Fruit fly (Drosophila melanogaster) S2 (cell line): ENCODE data around the gene Srrm234.

ENCODE experiments used
- CG8478 ChIP-seq: fragments of >200 bp; optimal IDR thresholded peaks from 2 replicates; lab custom pipeline; 2018
- CTCF ChIP-seq, 2 experiments: fragments of >200 bp; optimal IDR thresholded peaks; 2 replicates each; lab custom pipeline; 2018

DNA sequence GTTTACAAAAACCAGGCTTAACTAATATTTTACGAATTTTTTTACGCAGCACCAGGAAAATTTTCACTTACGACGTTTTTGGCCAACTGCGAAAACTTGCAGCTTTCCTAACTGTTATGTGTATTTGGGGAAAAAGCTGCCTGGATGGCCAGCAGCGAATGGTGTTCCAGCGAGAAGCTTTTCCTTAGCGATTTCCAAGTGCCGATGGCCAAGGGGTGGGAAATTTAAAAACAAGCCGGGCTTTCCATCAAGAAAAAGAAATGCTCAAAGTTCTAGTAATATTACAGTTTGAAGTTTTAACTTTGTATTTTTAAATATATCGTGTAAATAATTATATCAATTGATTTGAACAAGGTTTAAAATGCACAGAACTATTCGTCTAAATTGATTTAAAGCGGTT, 27.2 kb downstream of the Srrm234 start, which contains the start of gene nSyb:
- TF ChIP-seq CG8478 (lab: Kevin White, UChicago) (no peak), CTCF (optimal IDR thresholded peaks at IDR 0.05; lab: Kevin White, UChicago) (no peak)
